Worm (Caenorhabditis elegans): ENCODE data around the gene tba-7.

- TF ChIP-seq flt-1 (GFP tag; IDR thresholded peaks at IDR 0.05) (no peak), med-1 (GFP tag; optimal IDR thresholded peaks at IDR 0.05; ENCODE audit: insufficient read depth) (no peak), T22C8.4 (GFP tag; IDR thresholded peaks at IDR 0.05) (no peak), ztf-29 (GFP tag; IDR thresholded peaks at IDR 0.05) (no peak), ref-1 (GFP tag; conservative IDR thresholded peaks at IDR 0.05) (no peak), ztf-23 (GFP tag; IDR thresholded peaks at IDR 0.05) (no peak), cog-1 (tag; optimal IDR thresholded peaks at IDR 0.05) (no peak), tab-1 (GFP tag; IDR thresholded peaks at IDR 0.05) (no peak)
Measured at ce11 chrIII:11405049-11405448, 33.5 kb upstream of the tba-7 start, which contains the start of gene Y47D3B.4.

Data from whole organism, midembryonic.